Worm (Caenorhabditis elegans) whole organism, midembryonic: ENCODE data around the gene sru-28.

Experiments used
- cog-1 ChIP-seq: sonication (generic microtip); optimal IDR thresholded peaks from 2 replicates; lab custom pipeline; 2016; ENCODE audit warnings: missing genetic modification characterization, missing compliant biosample characterization
- flt-1 ChIP-seq: fragments of 200-800 bp; sonication (Bioruptor generic); IDR thresholded peaks from 2 replicates; pipeline ENCODE4 v1.3.6; 2022; ENCODE audit warnings: missing genetic modification characterization, missing compliant biosample characterization
- ref-1 ChIP-seq: fragments of 200-800 bp; sonication (Bioruptor generic); conservative IDR thresholded peaks from 2 replicates; pipeline ENCODE4 v1.3.6; 2022; ENCODE audit warnings: missing genetic modification reagents, missing genetic modification characterization, missing compliant biosample characterization
- tab-1 ChIP-seq: fragments of 200-800 bp; sonication (Bioruptor generic); IDR thresholded peaks from 2 replicates; pipeline ENCODE4 v1.3.6; 2022; ENCODE audit warnings: missing genetic modification characterization, missing compliant biosample characterization
- ztf-23 ChIP-seq: fragments of 200-800 bp; sonication (Bioruptor generic); IDR thresholded peaks from 2 replicates; pipeline ENCODE4 v1.3.6; 2022; ENCODE audit warnings: missing genetic modification reagents, missing genetic modification characterization, missing compliant biosample characterization
- ztf-29 ChIP-seq: fragments of 200-800 bp; sonication (Bioruptor generic); IDR thresholded peaks from 2 replicates; pipeline ENCODE4 v1.3.6; 2022; ENCODE audit warnings: missing genetic modification reagents, missing genetic modification characterization, missing compliant biosample characterization

ce11 chrV:1494469-1494868 is 11.6 kb upstream of the sru-28 start, which contains the start of gene spig-7:
- no peak for TF ChIP-seq ztf-23 (GFP tag; lab: Robert Waterston, UW)
- no peak for TF ChIP-seq flt-1 (GFP tag; lab: Robert Waterston, UW)
- TF ChIP-seq tab-1 (GFP tag; lab: Robert Waterston, UW) = no peak
- TF ChIP-seq cog-1 = no peak
- no peak for TF ChIP-seq ref-1 (GFP tag; lab: Robert Waterston, UW)
- no peak for TF ChIP-seq ztf-29 (GFP tag; lab: Robert Waterston, UW)
